Worm (Caenorhabditis elegans) whole organism, L3 larva: ENCODE measurements around the gene T20G5.12.

ENCODE experiments used
- aly-2 ChIP-seq: fragments of 150-350 bp; optimal IDR thresholded peaks from 2 replicates; lab custom pipeline; 2014; ENCODE audit warnings: missing biosample characterization, missing genetic modification characterization
- ceh-28 ChIP-seq: fragments of 150-350 bp; optimal IDR thresholded peaks from 2 replicates; lab custom pipeline; 2014; ENCODE audit warnings: missing biosample characterization, missing genetic modification reagents, missing genetic modification characterization
- lin-15B ChIP-seq: fragments of 150-350 bp; optimal IDR thresholded peaks from 2 replicates; lab custom pipeline; 2014; ENCODE audit warnings: missing biosample characterization, missing genetic modification characterization
- nfya-1 ChIP-seq: sonication (generic microtip); optimal IDR thresholded peaks from 2 replicates; lab custom pipeline; 2017; ENCODE audit warnings: missing genetic modification characterization, mild to moderate bottlenecking, missing compliant biosample characterization, antibody characterized with exemption, moderate library complexity; ENCODE audit not compliant: insufficient read depth
- nhr-237 ChIP-seq: fragments of 150-350 bp; optimal IDR thresholded peaks from 2 replicates; lab custom pipeline; 2014; ENCODE audit warnings: missing biosample characterization, missing genetic modification characterization
- nhr-28 ChIP-seq: fragments of 150-350 bp; optimal IDR thresholded peaks from 2 replicates; lab custom pipeline; 2014; ENCODE audit warnings: missing biosample characterization, missing genetic modification characterization
- sea-2 ChIP-seq: fragments of 150-350 bp; sonication (generic microtip); optimal IDR thresholded peaks from 4 replicates; lab custom pipeline; 2014; ENCODE audit warnings: missing biosample characterization, missing genetic modification reagents, missing genetic modification characterization
- tbx-2 ChIP-seq: sonication (generic microtip); optimal IDR thresholded peaks from 2 replicates; lab custom pipeline; 2016; ENCODE audit warnings: mild to moderate bottlenecking, missing genetic modification characterization, missing compliant biosample characterization
- unc-39 ChIP-seq: sonication (generic microtip); optimal IDR thresholded peaks from 4 replicates; lab custom pipeline; 2017; ENCODE audit warnings: missing biosample characterization, missing genetic modification characterization
- unc-62 ChIP-seq: fragments of 150-350 bp; sonication (generic microtip); optimal IDR thresholded peaks from 4 replicates; lab custom pipeline; 2014; ENCODE audit warnings: missing biosample characterization, missing genetic modification reagents, missing genetic modification characterization

ce11 chrIII:10194569-10194968, 6.8 kb upstream of the T20G5.12 start:
- TF ChIP-seq sea-2 (no peak), lin-15B (no peak), ceh-28 (tag; lab: Kevin White, UChicago) (no peak), unc-39 (tag; lab: Kevin White, UChicago) (no peak), nhr-237 (no peak), tbx-2 (tag; lab: Kevin White, UChicago) (no peak), nhr-28 (no peak), aly-2 (tag; lab: Kevin White, UChicago) (no peak), nfya-1 (tag; lab: Kevin White, UChicago) (peak; percentile 82), unc-62 (GFP tag; lab: Kevin White, UChicago) (no peak)
